Worm (Caenorhabditis elegans) whole organism, mixed stage, embryonic: Measurements from ENCODE around the gene wrk-1.

Source experiments
- M03D4.4 ChIP-seq: sonication (generic microtip); optimal IDR thresholded peaks from 2 replicates; lab custom pipeline; 2017; ENCODE audit warnings: mild to moderate bottlenecking, missing genetic modification characterization, missing compliant biosample characterization
- ces-1 ChIP-seq: fragments of 150-350 bp; optimal IDR thresholded peaks from 2 replicates; lab custom pipeline; 2014; ENCODE audit warnings: missing biosample characterization, missing genetic modification reagents, missing genetic modification characterization
- elt-3 ChIP-seq: fragments of 150-350 bp; optimal IDR thresholded peaks from 2 replicates; lab custom pipeline; 2014; ENCODE audit warnings: missing biosample characterization, missing genetic modification characterization
- lsy-2 ChIP-seq: fragments of 150-350 bp; optimal IDR thresholded peaks from 2 replicates; lab custom pipeline; 2014; ENCODE audit warnings: missing biosample characterization, missing genetic modification characterization
- mab-5 ChIP-seq: fragments of 150-350 bp; optimal IDR thresholded peaks from 2 replicates; lab custom pipeline; 2014; ENCODE audit warnings: missing biosample characterization, missing genetic modification characterization
- mep-1 ChIP-seq: fragments of 150-350 bp; optimal IDR thresholded peaks from 2 replicates; lab custom pipeline; 2017; ENCODE audit warnings: missing biosample characterization, missing genetic modification reagents, missing genetic modification characterization, inconsistent platforms
- nhr-237 ChIP-seq: fragments of 150-350 bp; optimal IDR thresholded peaks from 2 replicates; lab custom pipeline; 2014; ENCODE audit warnings: missing biosample characterization, missing genetic modification characterization
- ztf-11 ChIP-seq: fragments of 150-350 bp; optimal IDR thresholded peaks from 2 replicates; lab custom pipeline; 2014; ENCODE audit warnings: missing biosample characterization, missing genetic modification characterization

DNA sequence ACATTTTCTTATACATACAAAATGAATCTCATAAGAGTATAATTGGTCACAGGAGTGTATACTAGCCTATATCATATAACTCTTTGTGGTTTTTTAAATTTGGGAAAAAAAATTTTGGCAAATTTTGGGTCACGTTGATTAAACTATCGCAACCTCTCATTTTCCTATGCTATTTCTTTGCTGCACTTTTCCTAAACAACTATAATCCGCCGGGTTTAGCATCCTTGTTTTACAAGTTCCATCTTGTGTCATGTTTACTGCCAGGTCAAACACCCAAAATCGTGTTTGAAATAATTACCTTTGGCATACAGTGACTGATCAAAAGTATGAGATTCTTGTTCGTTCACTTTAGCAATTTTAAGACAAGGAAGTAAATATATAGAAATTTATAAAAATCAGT is 15.9 kb upstream of the wrk-1 start, which contains the start of gene sulp-3:
- TF ChIP-seq mab-5 (tag; lab: Kevin White, UChicago) (no peak), ces-1 (no peak), lsy-2 (tag; lab: Kevin White, UChicago) (no peak), nhr-237 (tag; lab: Kevin White, UChicago) (no peak), mep-1 (tag; lab: Kevin White, UChicago) (no peak), ztf-11 (tag; lab: Kevin White, UChicago) (no peak), M03D4.4 (tag; lab: Kevin White, UChicago) (no peak), elt-3 (tag; lab: Kevin White, UChicago) (no peak)
